Fruit fly (Drosophila melanogaster) whole organism, embryonic: ENCODE measurements around the gene Chd64.
A peak's percentile ranks its signal among the peaks of the same experiment; 100 is the strongest.

Experiments used
- CG11456 ChIP-seq: fragments of 200-800 bp; sonication (Bioruptor generic); IDR thresholded peaks from 3 replicates; pipeline ENCODE4 v1.3.6; 2022; ENCODE audit warnings: missing biosample characterization, missing genetic modification characterization
- CG11696 ChIP-seq: fragments of 200-800 bp; sonication (Bioruptor generic); IDR thresholded peaks from 2 replicates; pipeline ENCODE4 v1.3.6; 2022; ENCODE audit warnings: missing biosample characterization, missing genetic modification characterization
- CG12769 ChIP-seq: fragments of 200-800 bp; sonication (Bioruptor generic); optimal IDR thresholded peaks from 2 replicates; lab custom pipeline; 2019; ENCODE audit warnings: missing biosample characterization, mild to moderate bottlenecking, missing genetic modification characterization, moderate library complexity
- CG13287 ChIP-seq: fragments of 200-800 bp; sonication (Bioruptor generic); IDR thresholded peaks from 2 replicates; pipeline ENCODE4 v1.3.6; 2022; ENCODE audit warnings: missing biosample characterization, missing genetic modification characterization; ENCODE audit not compliant: partially characterized antibody
- CG13894 ChIP-seq: fragments of 200-800 bp; sonication (Bioruptor generic); optimal IDR thresholded peaks from 3 replicates; lab custom pipeline; 2018; ENCODE audit warnings: missing biosample characterization, mild to moderate bottlenecking, missing genetic modification characterization, moderate library complexity
- CG34224 ChIP-seq: fragments of 200-800 bp; sonication (Bioruptor generic); IDR thresholded peaks from 3 replicates; pipeline ENCODE4 v1.3.6; 2022; ENCODE audit warnings: missing biosample characterization, missing genetic modification characterization; ENCODE audit not compliant: partially characterized antibody
- CG3995 ChIP-seq: fragments of 200-800 bp; sonication (Bioruptor generic); optimal IDR thresholded peaks from 3 replicates; lab custom pipeline; 2016; ENCODE audit warnings: missing biosample characterization, missing genetic modification characterization
- CG8290 ChIP-seq, 3 experiments: fragments of 200-800 bp; sonication (Bioruptor generic); optimal IDR thresholded peaks; 2 replicates each; lab custom pipeline; 2016 to 2019; ENCODE audit warnings: missing biosample characterization in 3 of 3, missing genetic modification characterization in 3 of 3, mild to moderate bottlenecking in 2 of 3, moderate library complexity in 1 of 3
- CG9727 ChIP-seq: fragments of 200-800 bp; sonication (Bioruptor generic); optimal IDR thresholded peaks from 3 replicates; lab custom pipeline; 2017; ENCODE audit warnings: missing biosample characterization, mild to moderate bottlenecking, missing genetic modification characterization
- Deaf1 ChIP-seq: fragments of 200-800 bp; optimal IDR thresholded peaks from 3 replicates; lab custom pipeline; 2019; ENCODE audit warnings: missing biosample characterization, mild to moderate bottlenecking, missing genetic modification characterization, moderate library complexity
- Ets65A ChIP-seq: fragments of 200-800 bp; sonication (Bioruptor generic); peaks from one replicate; lab custom pipeline; 2016; ENCODE audit warnings: missing biosample characterization, missing genetic modification characterization
- Ets97D ChIP-seq: fragments of 200-800 bp; sonication (Bioruptor generic); optimal IDR thresholded peaks from 3 replicates; lab custom pipeline; 2016; ENCODE audit warnings: missing biosample characterization, missing genetic modification characterization
- Fer1 ChIP-seq: fragments of 200-800 bp; sonication (Bioruptor generic); optimal IDR thresholded peaks from 2 replicates; lab custom pipeline; 2017; ENCODE audit warnings: missing biosample characterization, mild to moderate bottlenecking, missing genetic modification characterization
- GATAe ChIP-seq: fragments of 200-800 bp; sonication (Bioruptor generic); conservative IDR thresholded peaks from 2 replicates; pipeline ENCODE4 v1.3.6; 2022; ENCODE audit warnings: missing biosample characterization, missing genetic modification characterization
- Med ChIP-seq: fragments of 200-800 bp; sonication (Bioruptor generic); peaks from one replicate; lab custom pipeline; 2016; ENCODE audit warnings: missing biosample characterization, missing genetic modification characterization, mild to moderate bottlenecking, inconsistent platforms, moderate library complexity
- Opbp ChIP-seq: fragments of 200-800 bp; sonication (Bioruptor generic); IDR thresholded peaks from 3 replicates; pipeline ENCODE4 v1.3.6; 2022; ENCODE audit warnings: missing biosample characterization, missing genetic modification characterization; ENCODE audit not compliant: partially characterized antibody
- Rfx ChIP-seq: fragments of 200-800 bp; sonication (Bioruptor generic); IDR thresholded peaks from 2 replicates; pipeline ENCODE4 v1.3.6; 2022; ENCODE audit warnings: missing biosample characterization, missing genetic modification characterization
- Trl ChIP-seq, 3 experiments: fragments of >200 bp in 2 of 3; fragments of 200-800 bp in 1 of 3; sonication (Bioruptor generic) in 1 of 3; optimal IDR thresholded peaks; 2 replicates in 1 of 3; 3 replicates in 2 of 3; lab custom pipeline; 2016 to 2017; ENCODE audit warnings: missing biosample characterization in 1 of 3, missing genetic modification characterization in 1 of 3
- abd-A ChIP-seq: fragments of 200-800 bp; sonication (Bioruptor generic); optimal IDR thresholded peaks from 3 replicates; lab custom pipeline; 2019; ENCODE audit warnings: missing biosample characterization, mild to moderate bottlenecking, missing genetic modification characterization, moderate library complexity
- amos ChIP-seq: fragments of 200-800 bp; sonication (Bioruptor generic); IDR thresholded peaks from 2 replicates; pipeline ENCODE4 v1.3.6; 2022; ENCODE audit warnings: missing biosample characterization, missing genetic modification characterization; ENCODE audit not compliant: partially characterized antibody
- chinmo ChIP-seq: fragments of 200-800 bp; sonication (Bioruptor generic); IDR thresholded peaks from 4 replicates; pipeline ENCODE4 v1.3.6; 2022; ENCODE audit warnings: missing biosample characterization, missing genetic modification characterization; ENCODE audit not compliant: partially characterized antibody
- ci ChIP-seq: fragments of 200-800 bp; sonication (Bioruptor generic); IDR thresholded peaks from 3 replicates; pipeline ENCODE4 v1.3.6; 2022; ENCODE audit warnings: missing biosample characterization, missing genetic modification characterization
- crol ChIP-seq: fragments of 200-800 bp; sonication (Bioruptor generic); IDR thresholded peaks from 2 replicates; pipeline ENCODE4 v1.3.6; 2022; ENCODE audit warnings: missing biosample characterization, missing genetic modification characterization
- crp ChIP-seq, 2 experiments: fragments of 200-800 bp; sonication (Bioruptor generic); optimal IDR thresholded peaks; 2 replicates in 1 of 2; 3 replicates in 1 of 2; lab custom pipeline; 2017; ENCODE audit warnings: missing biosample characterization in 2 of 2, missing genetic modification characterization in 2 of 2, mild to moderate bottlenecking in 1 of 2, moderate library complexity in 1 of 2
- h ChIP-seq: fragments of >200 bp; optimal IDR thresholded peaks from 2 replicates; lab custom pipeline; 2017
- ham ChIP-seq: fragments of 200-800 bp; sonication (Bioruptor generic); IDR thresholded peaks from 2 replicates; pipeline ENCODE4 v1.3.6; 2022; ENCODE audit warnings: missing biosample characterization, missing genetic modification characterization
- mirr ChIP-seq: fragments of 200-800 bp; sonication (Bioruptor generic); optimal IDR thresholded peaks from 3 replicates; lab custom pipeline; 2018; ENCODE audit warnings: missing biosample characterization, mild to moderate bottlenecking, missing genetic modification characterization
- nom ChIP-seq: fragments of 200-800 bp; sonication (Bioruptor generic); optimal IDR thresholded peaks from 2 replicates; lab custom pipeline; 2017; ENCODE audit warnings: missing biosample characterization, missing genetic modification characterization, mild to moderate bottlenecking, moderate library complexity, missing genetic modification reagents
- pum ChIP-seq: fragments of 200-800 bp; sonication (Bioruptor generic); optimal IDR thresholded peaks from 2 replicates; lab custom pipeline; 2016; ENCODE audit warnings: missing biosample characterization, missing genetic modification characterization
- ro ChIP-seq: fragments of 200-800 bp; sonication (Bioruptor generic); IDR thresholded peaks from 2 replicates; pipeline ENCODE4 v1.3.6; 2022; ENCODE audit warnings: missing biosample characterization, missing genetic modification characterization
- sens ChIP-seq: fragments of 200-800 bp; sonication (Bioruptor generic); peaks from one replicate; lab custom pipeline; 2016; ENCODE audit warnings: missing biosample characterization, missing genetic modification characterization
- unc-4 ChIP-seq: fragments of 200-800 bp; sonication (Bioruptor generic); IDR thresholded peaks from 2 replicates; pipeline ENCODE4 v1.3.6; 2022; ENCODE audit warnings: missing biosample characterization, missing genetic modification characterization; ENCODE audit not compliant: partially characterized antibody
- vvl ChIP-seq: fragments of 200-800 bp; sonication (Bioruptor generic); IDR thresholded peaks from 2 replicates; pipeline ENCODE4 v1.3.6; 2022; ENCODE audit warnings: missing biosample characterization, missing genetic modification characterization
- yki ChIP-seq: fragments of >200 bp; optimal IDR thresholded peaks from 3 replicates; lab custom pipeline; 2018

The Chd64 gene

dm6 chr3L:4157852-4158251 lies 35.7 kb upstream of the Chd64 start:
- TF ChIP-seq GATAe (GFP tag; lab: Robert Waterston, UW) (no peak), pum (GFP tag; lab: Kevin White, UChicago) (no peak), crol (peak; percentile 78), crp (GFP tag; optimal IDR thresholded peaks at IDR 0.05; lab: Kevin White, UChicago) (no peak), vvl (peak; percentile 19; the same call in 1 of the 2 replicates), CG9727 (GFP tag; lab: Kevin White, UChicago) (no peak), ro (GFP tag; lab: Robert Waterston, UW) (no peak)

dm6 chr3L:4148406-4148975 lies 26.3 kb upstream of the Chd64 start, which contains the start of gene CG1299:
Gene CG1299 (plus strand): TSS chr3L:4148696.
- 0 out of 3 replicates have a peak, but pooled peaks have one; percentile 41 for TF ChIP-seq CG11456 (GFP tag; lab: Robert Waterston, UW)
- TF ChIP-seq unc-4 (GFP tag; lab: Robert Waterston, UW) = 0 out of 2 replicates have a peak, but pooled peaks have one; percentile 17
- peak; percentile 76; the same call in 3 of the 4 replicates for TF ChIP-seq chinmo
- no peak for TF ChIP-seq yki (lab: Kevin White, UChicago)
- peak; percentile 92 for TF ChIP-seq Deaf1 (tag; lab: Kevin White, UChicago)
- peak; percentile 28 for TF ChIP-seq CG3995 (GFP tag; lab: Kevin White, UChicago)
- TF ChIP-seq CG13894 (tag; lab: Kevin White, UChicago) = peak; percentile 50
- no peak for TF ChIP-seq mirr
- TF ChIP-seq Opbp (GFP tag; lab: Robert Waterston, UW) = no peak
- TF ChIP-seq Trl (optimal IDR thresholded peaks at IDR 0.05; lab: Kevin White, UChicago) = peak; percentile 18 to 32
- no peak for TF ChIP-seq Trl (GFP tag; optimal IDR thresholded peaks at IDR 0.05; lab: Kevin White, UChicago)
- no peak for TF ChIP-seq h
- peak; percentile 12; the same call in 1 of the 2 replicates for TF ChIP-seq CG13287
- 0 out of 2 replicates have a peak, but pooled peaks have one; percentile 31 for TF ChIP-seq ham
- 0 out of 2 replicates have a peak, but pooled peaks have one; percentile 21 for TF ChIP-seq vvl
- TF ChIP-seq amos (GFP tag; lab: Robert Waterston, UW) = peak; percentile 13; the same call in 1 of the 2 replicates
- no peak for TF ChIP-seq abd-A
- no peak for TF ChIP-seq CG11696 (GFP tag; lab: Robert Waterston, UW)
- TF ChIP-seq sens (GFP tag; lab: Kevin White, UChicago) = peak; percentile 4
- TF ChIP-seq Rfx = peak; percentile 36; the same call in 1 of the 2 replicates
- TF ChIP-seq CG12769 (tag; lab: Kevin White, UChicago) = peak; percentile 67
- TF ChIP-seq CG34224 (GFP tag; lab: Robert Waterston, UW) = 0 out of 3 replicates have a peak, but pooled peaks have one; percentile 17
- peak; percentile 73 for TF ChIP-seq Med (GFP tag; lab: Kevin White, UChicago)
- TF ChIP-seq nom = peak; percentile 38
- TF ChIP-seq CG8290 (GFP tag; optimal IDR thresholded peaks at IDR 0.05; lab: Kevin White, UChicago) = no peak
- TF ChIP-seq CG8290 (tag; optimal IDR thresholded peaks at IDR 0.05; lab: Kevin White, UChicago) = no peak
- no peak for TF ChIP-seq Fer1

dm6 chr3L:4145229-4145628 lies 23.0 kb upstream of the Chd64 start:
- TF ChIP-seq chinmo (0 out of 4 replicates have a peak, but pooled peaks have one; percentile 24), Ets97D (GFP tag; lab: Kevin White, UChicago) (no peak)

dm6 chr3L:4142064-4142463 lies 19.9 kb upstream of the Chd64 start, which contains the start of gene CG32260:
Gene CG32260 (plus strand): TSS chr3L:4142364.
- peak; percentile 60 for TF ChIP-seq Ets65A (GFP tag; lab: Kevin White, UChicago)
- no peak for TF ChIP-seq ci (GFP tag; lab: Robert Waterston, UW)
